Fruit fly (Drosophila melanogaster): ENCODE results near the gene CG31229.
A peak's percentile ranks its signal among the peaks of the same experiment; 100 is the strongest.

The CG31229 gene

dm6 chr3R:18621230-18621629 lies 46.4 kb upstream of the CG31229 start, which contains the start of gene CG14304 (continued):
- no peak for TF ChIP-seq CG17361 (GFP tag; IDR thresholded peaks at IDR 0.05)
- no peak for TF ChIP-seq CG5245 (GFP tag; optimal IDR thresholded peaks at IDR 0.05)
- no peak for TF ChIP-seq lilli (GFP tag; optimal IDR thresholded peaks at IDR 0.05)
- TF ChIP-seq NfI (GFP tag; optimal IDR thresholded peaks at IDR 0.05) = no peak
- TF ChIP-seq CG4617 (GFP tag; optimal IDR thresholded peaks at IDR 0.05; ENCODE audit: borderline replicate concordance) = no peak
- no peak for TF ChIP-seq Nf-YB (GFP tag; optimal IDR thresholded peaks at IDR 0.05)
- TF ChIP-seq zf30C (GFP tag; optimal IDR thresholded peaks at IDR 0.05) = no peak
- no peak for TF ChIP-seq ap (GFP tag; IDR thresholded peaks at IDR 0.05)
- TF ChIP-seq tx (GFP tag; optimal IDR thresholded peaks at IDR 0.05) = no peak
- no peak for TF ChIP-seq ham (GFP tag; IDR thresholded peaks at IDR 0.05)
- TF ChIP-seq peb (GFP tag; IDR thresholded peaks at IDR 0.05) = no peak
- TF ChIP-seq Aef1 (GFP tag; IDR thresholded peaks at IDR 0.05) = no peak
- TF ChIP-seq tin (GFP tag; optimal IDR thresholded peaks at IDR 0.05) = no peak
- no peak for TF ChIP-seq Dip2 (GFP tag; IDR thresholded peaks at IDR 0.05)
- peak; percentile 27 for TF ChIP-seq Blimp-1 (GFP tag; optimal IDR thresholded peaks at IDR 0.05)
- TF ChIP-seq al (GFP tag; IDR thresholded peaks at IDR 0.05) = no peak
- TF ChIP-seq bowl (GFP tag; IDR thresholded peaks at IDR 0.05) = no peak
- TF ChIP-seq Rx (GFP tag; IDR thresholded peaks at IDR 0.05) = no peak
- TF ChIP-seq CG16815 (GFP tag; optimal IDR thresholded peaks at IDR 0.05) = no peak
- no peak for TF ChIP-seq jumu (GFP tag; optimal IDR thresholded peaks at IDR 0.05)
- no peak for TF ChIP-seq CG15011 (GFP tag; optimal IDR thresholded peaks at IDR 0.05)
- no peak for TF ChIP-seq toy (GFP tag; IDR thresholded peaks at IDR 0.05)
- no peak for TF ChIP-seq CG13123 (GFP tag; optimal IDR thresholded peaks at IDR 0.05)
- no peak for TF ChIP-seq CG3995 (GFP tag; optimal IDR thresholded peaks at IDR 0.05)
- TF ChIP-seq CG15073 (GFP tag; optimal IDR thresholded peaks at IDR 0.05) = no peak
- no peak for TF ChIP-seq Dip3 (GFP tag; optimal IDR thresholded peaks at IDR 0.05)
- no peak for TF ChIP-seq tup (GFP tag; optimal IDR thresholded peaks at IDR 0.05)
- no peak for TF ChIP-seq exex (tag; optimal IDR thresholded peaks at IDR 0.05)
- TF ChIP-seq Ets65A (GFP tag) = no peak
- TF ChIP-seq ewg (GFP tag; optimal IDR thresholded peaks at IDR 0.05) = peak; percentile 31
- TF ChIP-seq Dp (GFP tag; optimal IDR thresholded peaks at IDR 0.05) = no peak
- TF ChIP-seq Sin3A (optimal IDR thresholded peaks at IDR 0.05) = no peak
- no peak for TF ChIP-seq CG12299 (tag; optimal IDR thresholded peaks at IDR 0.05)
- TF ChIP-seq Dref (GFP tag; IDR thresholded peaks at IDR 0.05) = no peak
- TF ChIP-seq Hey (tag; optimal IDR thresholded peaks at IDR 0.05) = no peak
- TF ChIP-seq rib (GFP tag; IDR thresholded peaks at IDR 0.05) = no peak
- TF ChIP-seq dpn (GFP tag; optimal IDR thresholded peaks at IDR 0.05) = no peak
- TF ChIP-seq grau (tag; optimal IDR thresholded peaks at IDR 0.05) = no peak
- TF ChIP-seq pfk (GFP tag; optimal IDR thresholded peaks at IDR 0.05) = no peak
- peak; percentile 25 to 28 for TF ChIP-seq Trl (optimal IDR thresholded peaks at IDR 0.05)
- no peak for TF ChIP-seq Trl (GFP tag; optimal IDR thresholded peaks at IDR 0.05)
- TF ChIP-seq BEAF-32 (GFP tag; optimal IDR thresholded peaks at IDR 0.05) = no peak
- TF ChIP-seq en (GFP tag; optimal IDR thresholded peaks at IDR 0.05) = no peak
- TF ChIP-seq CG15601 (tag; optimal IDR thresholded peaks at IDR 0.05) = peak; percentile 74
- no peak for TF ChIP-seq CG10209 (GFP tag; optimal IDR thresholded peaks at IDR 0.05)
- TF ChIP-seq Dad (GFP tag; optimal IDR thresholded peaks at IDR 0.05) = no peak
- TF ChIP-seq ERR (GFP tag; optimal IDR thresholded peaks at IDR 0.05) = no peak
- TF ChIP-seq chinmo (GFP tag; IDR thresholded peaks at IDR 0.05; ENCODE audit: partially characterized antibody) = peak; percentile 70; the same call in 1 of the 4 replicates
- no peak for TF ChIP-seq Pdp1 (GFP tag; optimal IDR thresholded peaks at IDR 0.05)
- TF ChIP-seq Poxn (GFP tag; IDR thresholded peaks at IDR 0.05) = no peak
- no peak for TF ChIP-seq inv (GFP tag; IDR thresholded peaks at IDR 0.05; ENCODE audit: partially characterized antibody)
- TF ChIP-seq CG13296 (GFP tag; optimal IDR thresholded peaks at IDR 0.05) = no peak
- TF ChIP-seq salm (tag; optimal IDR thresholded peaks at IDR 0.05) = no peak

All from whole organism, embryonic.